Worm (Caenorhabditis elegans) whole organism, L4/young adult: ENCODE measurements around the gene EEED8.4.

ENCODE experiments used
- W03F9.2 ChIP-seq: fragments of 150-350 bp; optimal IDR thresholded peaks from 2 replicates; lab custom pipeline; 2014; ENCODE audit warnings: missing biosample characterization, missing genetic modification characterization
- dao-5 ChIP-seq: sonication (generic microtip); optimal IDR thresholded peaks from 2 replicates; lab custom pipeline; 2016; ENCODE audit warnings: missing genotype, missing genetic modification characterization, moderate library complexity, missing compliant biosample characterization
- him-1 ChIP-seq: sonication (generic microtip); optimal IDR thresholded peaks from 2 replicates; lab custom pipeline; 2016; ENCODE audit warnings: missing genotype, missing genetic modification reagents, missing genetic modification characterization, missing compliant biosample characterization

DNA sequence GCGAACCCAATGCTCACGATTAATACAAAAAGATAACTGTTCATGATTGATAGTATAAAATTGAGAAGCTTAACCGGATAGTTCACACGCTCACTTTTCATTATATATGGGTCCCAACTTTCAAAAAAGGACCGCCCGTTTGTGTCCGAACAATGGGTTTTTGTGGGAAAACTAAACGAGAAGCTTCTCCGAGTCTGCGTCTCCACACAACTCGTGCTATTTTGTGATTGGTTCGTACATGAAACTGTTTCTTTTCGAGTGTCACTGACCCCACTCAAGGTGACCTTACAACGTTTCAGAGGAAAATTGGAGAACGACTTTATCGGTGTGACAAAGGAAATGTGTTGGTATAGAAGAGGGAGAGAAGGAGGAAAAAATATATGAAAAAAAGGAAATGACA lies 27.7 kb downstream of the EEED8.4 start, which contains the start of gene dct-5:
- TF ChIP-seq him-1 (tag; lab: Kevin White, UChicago): no peak
- TF ChIP-seq dao-5 (tag; lab: Kevin White, UChicago): no peak
- no peak for TF ChIP-seq W03F9.2 (tag; lab: Kevin White, UChicago)
